Worm (Caenorhabditis elegans) whole organism, late embryonic: ENCODE measurements around the gene B0554.2.

Experiments
- C08G9.2 ChIP-seq: sonication (generic microtip); optimal IDR thresholded peaks from 2 replicates; lab custom pipeline; 2016; ENCODE audit warnings: mild to moderate bottlenecking, missing genetic modification characterization, moderate library complexity, missing compliant biosample characterization
- T23F11.4 ChIP-seq: fragments of 200-800 bp; sonication (Bioruptor generic); optimal IDR thresholded peaks from 2 replicates; lab custom pipeline; 2018; ENCODE audit warnings: mild to moderate bottlenecking, missing genetic modification characterization, missing compliant biosample characterization
- ceh-19 ChIP-seq: fragments of 200-800 bp; sonication (Bioruptor generic); optimal IDR thresholded peaks from 2 replicates; lab custom pipeline; 2018; ENCODE audit warnings: mild to moderate bottlenecking, missing genetic modification characterization, missing compliant biosample characterization
- ceh-9 ChIP-seq: sonication (generic microtip); optimal IDR thresholded peaks from 2 replicates; lab custom pipeline; 2016; ENCODE audit warnings: mild to moderate bottlenecking, missing genetic modification characterization, inconsistent platforms, missing compliant biosample characterization
- elt-2 ChIP-seq: sonication (generic microtip); optimal IDR thresholded peaks from 2 replicates; lab custom pipeline; 2016; ENCODE audit warnings: missing genetic modification reagents, missing genetic modification characterization, missing compliant biosample characterization
- fax-1 ChIP-seq: sonication (generic microtip); optimal IDR thresholded peaks from 2 replicates; lab custom pipeline; 2016; ENCODE audit warnings: missing genotype, missing genetic modification characterization, missing compliant biosample characterization
- nhr-11 ChIP-seq: fragments of 150-350 bp; optimal IDR thresholded peaks from 2 replicates; lab custom pipeline; 2014; ENCODE audit warnings: missing biosample characterization, missing genetic modification characterization
- pag-3 ChIP-seq: sonication (generic microtip); optimal IDR thresholded peaks from 2 replicates; lab custom pipeline; 2016; ENCODE audit warnings: missing compliant biosample characterization, missing genetic modification characterization, borderline replicate concordance
- pha-4 ChIP-seq: fragments of 150-350 bp; optimal IDR thresholded peaks from 2 replicates; lab custom pipeline; 2018; ENCODE audit warnings: missing biosample characterization, missing genetic modification reagents, missing genetic modification characterization
- rnt-1 ChIP-seq: sonication (generic microtip); optimal IDR thresholded peaks from 2 replicates; lab custom pipeline; 2016; ENCODE audit warnings: missing genetic modification characterization, missing compliant biosample characterization
- tbx-2 ChIP-seq: sonication (generic microtip); optimal IDR thresholded peaks from 2 replicates; lab custom pipeline; 2016; ENCODE audit warnings: missing genetic modification characterization, missing compliant biosample characterization
- unc-3 ChIP-seq, 2 experiments: fragments of 200-800 bp in 1 of 2; sonication (Bioruptor generic) in 1 of 2; sonication (generic microtip) in 1 of 2; conservative IDR thresholded peaks in 1 of 2; optimal IDR thresholded peaks in 1 of 2; 2 replicates each; pipeline versions ENCODE4 v1.3.6 to Lab custom; 2016 to 2022; ENCODE audit warnings: missing compliant biosample characterization in 2 of 2, missing genetic modification characterization in 2 of 2, missing genetic modification reagents in 1 of 2

DNA sequence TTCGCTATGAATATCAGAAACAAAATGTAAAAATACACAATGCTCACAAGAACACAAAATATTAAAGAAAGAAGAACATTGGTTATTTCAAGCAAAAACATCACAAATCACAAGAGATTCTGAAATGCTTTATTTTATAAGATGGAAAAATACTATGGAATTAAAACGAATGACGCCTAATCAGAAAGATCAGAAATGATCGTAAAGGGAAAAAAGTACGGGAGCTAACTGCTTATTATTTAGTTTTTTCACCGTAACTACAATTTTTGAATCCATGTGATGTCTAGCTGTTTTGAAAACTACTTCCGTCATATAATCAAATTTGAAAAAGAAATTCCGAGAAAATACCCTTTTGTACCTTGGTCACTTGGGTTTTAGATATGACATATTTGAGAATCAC, 34.5 kb downstream of the B0554.2 start, which contains the start of gene srbc-57:
- TF ChIP-seq fax-1 (tag; lab: Kevin White, UChicago), result no peak
- TF ChIP-seq elt-2 (tag; lab: Kevin White, UChicago), result no peak
- no peak for TF ChIP-seq pag-3
- no peak for TF ChIP-seq T23F11.4 (GFP tag; lab: Kevin White, UChicago)
- no peak for TF ChIP-seq ceh-9 (tag; lab: Kevin White, UChicago)
- no peak for TF ChIP-seq nhr-11 (tag; lab: Kevin White, UChicago)
- TF ChIP-seq unc-3 (GFP tag; conservative IDR thresholded peaks at IDR 0.05; lab: Robert Waterston, UW), result no peak
- no peak for TF ChIP-seq unc-3 (tag; optimal IDR thresholded peaks at IDR 0.05; lab: Kevin White, UChicago)
- no peak for TF ChIP-seq rnt-1
- no peak for TF ChIP-seq C08G9.2 (tag; lab: Kevin White, UChicago)
- no peak for TF ChIP-seq tbx-2 (tag; lab: Kevin White, UChicago)
- no peak for TF ChIP-seq ceh-19 (GFP tag; lab: Kevin White, UChicago)
- TF ChIP-seq pha-4, result no peak
